Worm (Caenorhabditis elegans) whole organism, L1 larva: ENCODE data around the gene K12B6.11.

Source experiments
- C16A3.4 ChIP-seq: fragments of 150-350 bp; optimal IDR thresholded peaks from 2 replicates; lab custom pipeline; 2014; ENCODE audit warnings: missing biosample characterization, missing genetic modification characterization
- alr-1 ChIP-seq: fragments of 200-800 bp; sonication (Bioruptor generic); optimal IDR thresholded peaks from 2 replicates; lab custom pipeline; 2018; ENCODE audit warnings: borderline replicate concordance, mild to moderate bottlenecking, missing genetic modification characterization, missing compliant biosample characterization
- ama-1 ChIP-seq: fragments of 150-350 bp; optimal IDR thresholded peaks from 2 replicates; lab custom pipeline; 2014
- blmp-1 ChIP-seq: fragments of 150-350 bp; optimal IDR thresholded peaks from 2 replicates; lab custom pipeline; 2014; ENCODE audit warnings: missing biosample characterization, missing genetic modification characterization
- ceh-82 ChIP-seq, 3 experiments: fragments of 150-350 bp in 1 of 3; sonication (generic microtip) in 2 of 3; optimal IDR thresholded peaks; 2 replicates each; lab custom pipeline; 2014 to 2017; ENCODE audit warnings: missing biosample characterization in 3 of 3, missing genetic modification characterization in 3 of 3
- ces-1 ChIP-seq: fragments of 150-350 bp; optimal IDR thresholded peaks from 2 replicates; lab custom pipeline; 2014; ENCODE audit warnings: missing biosample characterization, missing genetic modification reagents, missing genetic modification characterization
- dpl-1 ChIP-seq, 3 experiments: fragments of 150-350 bp in 2 of 3; sonication (generic microtip) in 1 of 3; optimal IDR thresholded peaks; 2 replicates each; lab custom pipeline; 2014 to 2017; ENCODE audit warnings: missing biosample characterization in 3 of 3, missing genetic modification characterization in 3 of 3, missing genetic modification reagents in 3 of 3
- efl-1 ChIP-seq, 4 experiments: fragments of 150-350 bp; optimal IDR thresholded peaks in 3 of 4; peaks in 1 of 4; 1 replicate in 1 of 4; 2 replicates in 3 of 4; lab custom pipeline; 2014; ENCODE audit warnings: missing biosample characterization in 2 of 4, missing genetic modification characterization in 2 of 4, missing genetic modification reagents in 2 of 4
- efl-3 ChIP-seq: fragments of 200-800 bp; sonication (Bioruptor generic); optimal IDR thresholded peaks from 2 replicates; lab custom pipeline; 2018; ENCODE audit warnings: mild to moderate bottlenecking, missing genetic modification characterization, missing compliant biosample characterization
- egl-13 ChIP-seq: sonication (generic microtip); optimal IDR thresholded peaks from 2 replicates; lab custom pipeline; 2016; ENCODE audit warnings: missing genotype, missing genetic modification reagents, missing genetic modification characterization, missing compliant biosample characterization
- egl-27 ChIP-seq, 2 experiments: fragments of 150-350 bp in 1 of 2; sonication (generic microtip); optimal IDR thresholded peaks; 3 replicates each; lab custom pipeline; 2017 to 2018; ENCODE audit warnings: missing biosample characterization in 2 of 2, missing genetic modification characterization in 2 of 2, missing genetic modification reagents in 2 of 2
- elt-2 ChIP-seq: sonication (generic microtip); optimal IDR thresholded peaks from 2 replicates; lab custom pipeline; 2016; ENCODE audit warnings: missing genetic modification characterization, mild to moderate bottlenecking, inconsistent platforms, missing compliant biosample characterization, missing genetic modification reagents
- elt-3 ChIP-seq, 6 experiments: fragments of 150-350 bp in 1 of 6; sonication (generic microtip); optimal IDR thresholded peaks; 2 replicates each; lab custom pipeline; 2017 to 2018; ENCODE audit warnings: missing biosample characterization in 6 of 6, missing genetic modification characterization in 6 of 6, inconsistent platforms in 1 of 6
- ets-5 ChIP-seq: fragments of 200-800 bp; sonication (Bioruptor generic); IDR thresholded peaks from 2 replicates; pipeline ENCODE4 v1.3.6; 2022; ENCODE audit warnings: missing genetic modification characterization, missing compliant biosample characterization
- fkh-4 ChIP-seq: sonication (generic microtip); optimal IDR thresholded peaks from 2 replicates; lab custom pipeline; 2016; ENCODE audit warnings: missing compliant biosample characterization, missing genetic modification characterization, borderline replicate concordance
- grh-1 ChIP-seq: fragments of 200-800 bp; sonication (Bioruptor generic); IDR thresholded peaks from 2 replicates; pipeline ENCODE4 v1.3.6; 2022; ENCODE audit warnings: missing genetic modification reagents, missing genetic modification characterization, missing compliant biosample characterization
- jun-1 ChIP-seq: fragments of 150-350 bp; optimal IDR thresholded peaks from 2 replicates; lab custom pipeline; 2014; ENCODE audit warnings: missing biosample characterization, missing genetic modification reagents, missing genetic modification characterization
- lin-14 ChIP-seq: fragments of 200-800 bp; sonication (Bioruptor generic); optimal IDR thresholded peaks from 2 replicates; lab custom pipeline; 2018; ENCODE audit warnings: mild to moderate bottlenecking, missing genetic modification characterization, moderate library complexity, missing compliant biosample characterization
- lin-35 ChIP-seq, 2 experiments: fragments of 150-350 bp; optimal IDR thresholded peaks; 2 replicates each; lab custom pipeline; 2014; ENCODE audit warnings: missing biosample characterization in 2 of 2, missing genetic modification characterization in 2 of 2, missing genetic modification reagents in 2 of 2
- lsy-2 ChIP-seq, 2 experiments: fragments of 150-350 bp; optimal IDR thresholded peaks; 2 replicates each; lab custom pipeline; 2014; ENCODE audit warnings: missing biosample characterization in 2 of 2, missing genetic modification characterization in 2 of 2
- mdl-1 ChIP-seq, 2 experiments: fragments of 150-350 bp; optimal IDR thresholded peaks; 2 replicates each; lab custom pipeline; 2014 to 2017; ENCODE audit warnings: missing biosample characterization in 2 of 2, missing genetic modification characterization in 2 of 2, inconsistent platforms in 1 of 2
- mef-2 ChIP-seq: fragments of 150-350 bp; optimal IDR thresholded peaks from 2 replicates; lab custom pipeline; 2014; ENCODE audit warnings: missing biosample characterization, missing genetic modification characterization
- mep-1 ChIP-seq: fragments of 150-350 bp; optimal IDR thresholded peaks from 2 replicates; lab custom pipeline; 2014; ENCODE audit warnings: missing biosample characterization, missing genetic modification characterization
- nhr-19 ChIP-seq: fragments of 200-800 bp; sonication (Bioruptor generic); conservative IDR thresholded peaks from 2 replicates; pipeline ENCODE4 v1.3.6; 2022; ENCODE audit warnings: missing genetic modification characterization, missing compliant biosample characterization
- nhr-20 ChIP-seq: sonication (generic microtip); optimal IDR thresholded peaks from 2 replicates; lab custom pipeline; 2016; ENCODE audit warnings: mild to moderate bottlenecking, missing genetic modification characterization, missing compliant biosample characterization
- nhr-28 ChIP-seq: fragments of 150-350 bp; optimal IDR thresholded peaks from 2 replicates; lab custom pipeline; 2014; ENCODE audit warnings: missing biosample characterization, missing genetic modification characterization
- nhr-47 ChIP-seq: sonication (generic microtip); optimal IDR thresholded peaks from 2 replicates; lab custom pipeline; 2016; ENCODE audit warnings: mild to moderate bottlenecking, missing genetic modification characterization, moderate library complexity, missing compliant biosample characterization
- nhr-71 ChIP-seq: sonication (generic microtip); optimal IDR thresholded peaks from 2 replicates; lab custom pipeline; 2016; ENCODE audit warnings: mild to moderate bottlenecking, missing genetic modification characterization, moderate library complexity, missing compliant biosample characterization
- nhr-76 ChIP-seq: sonication (generic microtip); optimal IDR thresholded peaks from 2 replicates; lab custom pipeline; 2017; ENCODE audit warnings: missing biosample characterization, missing genetic modification characterization
- nhr-77 ChIP-seq: fragments of 150-350 bp; optimal IDR thresholded peaks from 2 replicates; lab custom pipeline; 2014; ENCODE audit warnings: missing biosample characterization, missing genetic modification characterization
- nhr-84 ChIP-seq: sonication (generic microtip); optimal IDR thresholded peaks from 2 replicates; lab custom pipeline; 2017; ENCODE audit warnings: missing biosample characterization, missing genetic modification characterization
- nhr-85 ChIP-seq: sonication (generic microtip); peaks from one replicate; lab custom pipeline; 2016; ENCODE audit warnings: missing genetic modification characterization, inconsistent platforms, missing compliant biosample characterization
- nhr-90 ChIP-seq: sonication (generic microtip); optimal IDR thresholded peaks from 2 replicates; lab custom pipeline; 2016; ENCODE audit warnings: mild to moderate bottlenecking, missing genetic modification characterization, missing compliant biosample characterization; ENCODE audit not compliant: poor library complexity
- pqm-1 ChIP-seq: sonication (generic microtip); optimal IDR thresholded peaks from 3 replicates; lab custom pipeline; 2017; ENCODE audit warnings: missing biosample characterization, missing genetic modification characterization
- skn-1 ChIP-seq: fragments of 150-350 bp; optimal IDR thresholded peaks from 2 replicates; lab custom pipeline; 2014; ENCODE audit warnings: missing biosample characterization, missing genetic modification characterization
- snu-23 ChIP-seq: sonication (generic microtip); optimal IDR thresholded peaks from 2 replicates; lab custom pipeline; 2016; ENCODE audit warnings: missing genetic modification characterization, missing compliant biosample characterization
- sptf-1 ChIP-seq: fragments of 150-350 bp; optimal IDR thresholded peaks from 2 replicates; lab custom pipeline; 2014; ENCODE audit warnings: missing biosample characterization, missing genetic modification characterization
- tbx-2 ChIP-seq: sonication (generic microtip); optimal IDR thresholded peaks from 2 replicates; lab custom pipeline; 2016; ENCODE audit warnings: missing genetic modification characterization, missing compliant biosample characterization
- tlp-1 ChIP-seq: fragments of 150-350 bp; optimal IDR thresholded peaks from 2 replicates; lab custom pipeline; 2014; ENCODE audit warnings: missing biosample characterization, missing genetic modification characterization
- unc-130 ChIP-seq: fragments of 150-350 bp; optimal IDR thresholded peaks from 2 replicates; lab custom pipeline; 2017; ENCODE audit warnings: missing biosample characterization, missing genetic modification characterization, inconsistent platforms
- unc-86 ChIP-seq: sonication (generic microtip); optimal IDR thresholded peaks from 2 replicates; lab custom pipeline; 2016; ENCODE audit warnings: missing genetic modification characterization, missing compliant biosample characterization
- unc-98 ChIP-seq: fragments of 200-800 bp; sonication (Bioruptor generic); IDR thresholded peaks from 2 replicates; pipeline ENCODE4 v1.3.6; 2022; ENCODE audit warnings: missing genetic modification characterization, missing compliant biosample characterization
- xbp-1 ChIP-seq: sonication (generic microtip); optimal IDR thresholded peaks from 2 replicates; lab custom pipeline; 2016; ENCODE audit warnings: missing genetic modification characterization, missing compliant biosample characterization
- zag-1 ChIP-seq: fragments of 150-350 bp; optimal IDR thresholded peaks from 2 replicates; lab custom pipeline; 2014; ENCODE audit warnings: missing biosample characterization, missing genetic modification characterization
- zip-4 ChIP-seq: fragments of 200-800 bp; sonication (Bioruptor generic); optimal IDR thresholded peaks from 2 replicates; lab custom pipeline; 2018; ENCODE audit warnings: mild to moderate bottlenecking, missing genetic modification characterization, moderate library complexity, missing compliant biosample characterization

Gene K12B6.11

DNA sequence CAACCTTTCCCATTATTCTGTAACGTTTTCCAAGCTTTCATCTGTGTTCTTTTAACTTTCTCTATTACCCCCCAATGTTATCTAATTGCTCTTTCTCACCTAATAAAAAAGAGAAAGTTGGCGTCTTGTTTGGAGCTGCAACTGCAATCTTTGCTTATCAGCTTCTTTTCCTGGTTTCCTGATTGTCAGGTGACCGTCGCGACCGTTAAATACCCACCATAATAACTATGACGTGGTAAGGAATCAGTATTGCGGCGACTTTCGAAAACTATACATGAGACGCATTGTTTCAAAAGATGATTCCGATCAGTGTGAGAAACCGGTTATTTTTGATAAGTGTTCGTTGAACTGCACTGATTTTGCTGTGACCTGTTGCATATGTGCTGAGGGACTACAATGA, 13.5 kb upstream of the K12B6.11 start:
- TF ChIP-seq nhr-19 (GFP tag; lab: Robert Waterston, UW) = peak; percentile 39
- no peak for TF ChIP-seq fkh-4
- TF ChIP-seq lsy-2 (tag; optimal IDR thresholded peaks at IDR 0.05; lab: Kevin White, UChicago) = peak in 1 of 2 experiments; percentile 18
- peak; percentile 63 for TF ChIP-seq grh-1 (GFP tag; lab: Robert Waterston, UW)
- peak; percentile 39 for TF ChIP-seq lin-14 (GFP tag; lab: Kevin White, UChicago)
- TF ChIP-seq elt-3 (tag; optimal IDR thresholded peaks at IDR 0.05; lab: Kevin White, UChicago) = peak in 1 of 6 experiments; percentile 69
- TF ChIP-seq nhr-71 (tag; lab: Kevin White, UChicago) = peak; percentile 68
- TF ChIP-seq egl-27 (tag; optimal IDR thresholded peaks at IDR 0.05; lab: Kevin White, UChicago) = no peak
- TF ChIP-seq nhr-76 (tag; lab: Kevin White, UChicago) = no peak
- no peak for TF ChIP-seq skn-1 (tag; lab: Kevin White, UChicago)
- peak in 1 of 2 experiments; percentile 61 for TF ChIP-seq lin-35 (GFP tag; optimal IDR thresholded peaks at IDR 0.05; lab: Kevin White, UChicago)
- TF ChIP-seq nhr-20 (tag; lab: Kevin White, UChicago) = peak; percentile 65
- TF ChIP-seq elt-2 = peak; percentile 95
- TF ChIP-seq pqm-1 (tag; lab: Kevin White, UChicago) = peak; percentile 65
- TF ChIP-seq xbp-1 (tag; lab: Kevin White, UChicago) = no peak
- peak; percentile 71 for TF ChIP-seq blmp-1 (tag; lab: Kevin White, UChicago)
- TF ChIP-seq mdl-1 (tag; optimal IDR thresholded peaks at IDR 0.05; lab: Kevin White, UChicago) = peak in 1 of 2 experiments; percentile 13
- TF ChIP-seq efl-1 (optimal IDR thresholded peaks at IDR 0.05; lab: Kevin White, UChicago) = no peak
- peak in 1 of 2 experiments; percentile 59 for TF ChIP-seq efl-1 (GFP tag; optimal IDR thresholded peaks at IDR 0.05 in 1 of 2; lab: Kevin White, UChicago)
- peak; percentile 39 for TF ChIP-seq jun-1 (tag; lab: Kevin White, UChicago)
- TF ChIP-seq nhr-90 (tag; lab: Kevin White, UChicago) = peak; percentile 25
- peak; percentile 72 for TF ChIP-seq nhr-85 (tag; lab: Kevin White, UChicago)

ce11 chrV:6276205-6276604, 12.5 kb upstream of the K12B6.11 start, which contains the start of gene F31F7.1:
Gene F31F7.1 (plus strand): TSS chrV:6276439.
- peak; percentile 22 for TF ChIP-seq mep-1 (tag; lab: Kevin White, UChicago)
- peak in 1 of 3 experiments; percentile 23 for TF ChIP-seq dpl-1 (GFP tag; optimal IDR thresholded peaks at IDR 0.05; lab: Kevin White, UChicago)
- TF ChIP-seq nhr-19 (GFP tag; lab: Robert Waterston, UW) = peak; percentile 59
- peak; percentile 74 for TF ChIP-seq nhr-90 (tag; lab: Kevin White, UChicago)
- TF ChIP-seq ces-1 = no peak
- TF ChIP-seq efl-1 (optimal IDR thresholded peaks at IDR 0.05; lab: Kevin White, UChicago) = no peak
- peak in 1 of 2 experiments; percentile 71 for TF ChIP-seq efl-1 (GFP tag; optimal IDR thresholded peaks at IDR 0.05 in 1 of 2; lab: Kevin White, UChicago)
- no peak for TF ChIP-seq zip-4 (GFP tag; lab: Kevin White, UChicago)
- TF ChIP-seq C16A3.4 = peak; percentile 25
- peak; percentile 65 for TF ChIP-seq grh-1 (GFP tag; lab: Robert Waterston, UW)
- TF ChIP-seq lin-35 (GFP tag; optimal IDR thresholded peaks at IDR 0.05; lab: Kevin White, UChicago) = peak in 1 of 2 experiments; percentile 75
- TF ChIP-seq snu-23 = peak; percentile 57
- TF ChIP-seq elt-2 = peak; percentile 95
- TF ChIP-seq nhr-77 = peak; percentile 25
- TF ChIP-seq lsy-2 (tag; optimal IDR thresholded peaks at IDR 0.05; lab: Kevin White, UChicago) = peak in 1 of 2 experiments; percentile 58
- no peak for TF ChIP-seq unc-98
- peak; percentile 69 for TF ChIP-seq lin-14 (GFP tag; lab: Kevin White, UChicago)
- no peak for TF ChIP-seq ets-5 (GFP tag; lab: Robert Waterston, UW)
- TF ChIP-seq nhr-20 (tag; lab: Kevin White, UChicago) = peak; percentile 76
- no peak for TF ChIP-seq sptf-1 (tag; lab: Kevin White, UChicago)
- no peak for TF ChIP-seq ceh-82 (tag; optimal IDR thresholded peaks at IDR 0.05; lab: Kevin White, UChicago)
- no peak for TF ChIP-seq egl-13 (tag; lab: Kevin White, UChicago)
- TF ChIP-seq nhr-28 (tag; lab: Kevin White, UChicago) = no peak
- TF ChIP-seq tlp-1 (tag; lab: Kevin White, UChicago) = no peak
- TF ChIP-seq skn-1 (tag; lab: Kevin White, UChicago) = no peak
- TF ChIP-seq mef-2 (tag; lab: Kevin White, UChicago) = no peak
- TF ChIP-seq unc-130 (tag; lab: Kevin White, UChicago) = peak; percentile 68
- TF ChIP-seq elt-3 (tag; optimal IDR thresholded peaks at IDR 0.05; lab: Kevin White, UChicago) = peak in 5 of 6 experiments; percentile 25 to 88 (median 66)
- peak; percentile 75 for TF ChIP-seq nhr-71 (tag; lab: Kevin White, UChicago)
- no peak for TF ChIP-seq egl-27 (tag; optimal IDR thresholded peaks at IDR 0.05; lab: Kevin White, UChicago)
- no peak for TF ChIP-seq zag-1
- peak; percentile 91 for TF ChIP-seq nhr-85 (tag; lab: Kevin White, UChicago)
- TF ChIP-seq blmp-1 (tag; lab: Kevin White, UChicago) = peak; percentile 31
- peak; percentile 34 for TF ChIP-seq tbx-2
- peak in 1 of 2 experiments; percentile 74 for TF ChIP-seq mdl-1 (tag; optimal IDR thresholded peaks at IDR 0.05; lab: Kevin White, UChicago)
- no peak for TF ChIP-seq nhr-84 (tag; lab: Kevin White, UChicago)
- TF ChIP-seq ama-1 = peak; percentile 75
- TF ChIP-seq jun-1 (tag; lab: Kevin White, UChicago) = peak; percentile 55
- TF ChIP-seq nhr-47 (tag; lab: Kevin White, UChicago) = peak; percentile 3
- no peak for TF ChIP-seq unc-86 (tag; lab: Kevin White, UChicago)
- no peak for TF ChIP-seq efl-3 (GFP tag; lab: Kevin White, UChicago)
- no peak for TF ChIP-seq alr-1 (tag; lab: Kevin White, UChicago)
